Worm (Caenorhabditis elegans) whole organism, L1 larva: Measurements from ENCODE around the gene F11D11.12.

Source experiments
- alr-1 ChIP-seq: fragments of 200-800 bp; sonication (Bioruptor generic); optimal IDR thresholded peaks from 2 replicates; lab custom pipeline; 2018; ENCODE audit warnings: borderline replicate concordance, mild to moderate bottlenecking, missing genetic modification characterization, missing compliant biosample characterization
- blmp-1 ChIP-seq: fragments of 150-350 bp; optimal IDR thresholded peaks from 2 replicates; lab custom pipeline; 2014; ENCODE audit warnings: missing biosample characterization, missing genetic modification characterization
- ceh-63 ChIP-seq: fragments of 200-800 bp; sonication (Bioruptor generic); optimal IDR thresholded peaks from 2 replicates; lab custom pipeline; 2018; ENCODE audit warnings: mild to moderate bottlenecking, missing genetic modification characterization, missing compliant biosample characterization
- ceh-88 ChIP-seq: fragments of 200-800 bp; sonication (Bioruptor generic); IDR thresholded peaks from 2 replicates; pipeline ENCODE4 v1.3.6; 2022; ENCODE audit warnings: missing genetic modification characterization, missing compliant biosample characterization
- dsc-1 ChIP-seq: sonication (generic microtip); optimal IDR thresholded peaks from 2 replicates; lab custom pipeline; 2016; ENCODE audit warnings: mild to moderate bottlenecking, missing genetic modification characterization, missing compliant biosample characterization
- efl-1 ChIP-seq, 4 experiments: fragments of 150-350 bp; optimal IDR thresholded peaks in 3 of 4; peaks in 1 of 4; 1 replicate in 1 of 4; 2 replicates in 3 of 4; lab custom pipeline; 2014; ENCODE audit warnings: missing biosample characterization in 2 of 4, missing genetic modification characterization in 2 of 4, missing genetic modification reagents in 2 of 4
- egl-27 ChIP-seq, 2 experiments: fragments of 150-350 bp in 1 of 2; sonication (generic microtip); optimal IDR thresholded peaks; 3 replicates each; lab custom pipeline; 2017 to 2018; ENCODE audit warnings: missing biosample characterization in 2 of 2, missing genetic modification characterization in 2 of 2, missing genetic modification reagents in 2 of 2
- elt-2 ChIP-seq: sonication (generic microtip); optimal IDR thresholded peaks from 2 replicates; lab custom pipeline; 2016; ENCODE audit warnings: missing genetic modification characterization, mild to moderate bottlenecking, inconsistent platforms, missing compliant biosample characterization, missing genetic modification reagents
- elt-3 ChIP-seq, 6 experiments: fragments of 150-350 bp in 1 of 6; sonication (generic microtip); optimal IDR thresholded peaks; 2 replicates each; lab custom pipeline; 2017 to 2018; ENCODE audit warnings: missing biosample characterization in 6 of 6, missing genetic modification characterization in 6 of 6, inconsistent platforms in 1 of 6
- ets-5 ChIP-seq: fragments of 200-800 bp; sonication (Bioruptor generic); IDR thresholded peaks from 2 replicates; pipeline ENCODE4 v1.3.6; 2022; ENCODE audit warnings: missing genetic modification characterization, missing compliant biosample characterization
- fkh-10 ChIP-seq: sonication (generic microtip); optimal IDR thresholded peaks from 2 replicates; lab custom pipeline; 2017; ENCODE audit warnings: missing biosample characterization, missing genetic modification reagents, missing genetic modification characterization
- fos-1 ChIP-seq: fragments of 150-350 bp; optimal IDR thresholded peaks from 2 replicates; lab custom pipeline; 2014; ENCODE audit warnings: missing biosample characterization, missing genetic modification characterization
- grh-1 ChIP-seq: fragments of 200-800 bp; sonication (Bioruptor generic); IDR thresholded peaks from 2 replicates; pipeline ENCODE4 v1.3.6; 2022; ENCODE audit warnings: missing genetic modification reagents, missing genetic modification characterization, missing compliant biosample characterization
- hlh-17 ChIP-seq: fragments of 200-800 bp; sonication (Bioruptor generic); optimal IDR thresholded peaks from 2 replicates; lab custom pipeline; 2018; ENCODE audit warnings: missing genetic modification characterization, mild to moderate bottlenecking, missing compliant biosample characterization, moderate library complexity, borderline replicate concordance
- hlh-4 ChIP-seq: sonication (generic microtip); optimal IDR thresholded peaks from 2 replicates; lab custom pipeline; 2016; ENCODE audit warnings: mild to moderate bottlenecking, missing genetic modification characterization, missing compliant biosample characterization
- hpl-2 ChIP-seq: fragments of 150-350 bp; optimal IDR thresholded peaks from 2 replicates; lab custom pipeline; 2014; ENCODE audit warnings: missing biosample characterization, missing genetic modification reagents, missing genetic modification characterization
- irx-1 ChIP-seq: sonication (generic microtip); optimal IDR thresholded peaks from 2 replicates; lab custom pipeline; 2016; ENCODE audit warnings: missing genetic modification characterization, missing compliant biosample characterization
- lin-15B ChIP-seq: fragments of 150-350 bp; sonication (generic microtip); optimal IDR thresholded peaks from 3 replicates; lab custom pipeline; 2014; ENCODE audit warnings: missing biosample characterization, missing genetic modification characterization
- lir-3 ChIP-seq: sonication (generic microtip); optimal IDR thresholded peaks from 2 replicates; lab custom pipeline; 2016; ENCODE audit warnings: mild to moderate bottlenecking, missing genetic modification characterization, moderate library complexity, missing compliant biosample characterization; ENCODE audit not compliant: poor library complexity
- mdl-1 ChIP-seq, 2 experiments: fragments of 150-350 bp; optimal IDR thresholded peaks; 2 replicates each; lab custom pipeline; 2014 to 2017; ENCODE audit warnings: missing biosample characterization in 2 of 2, missing genetic modification characterization in 2 of 2, inconsistent platforms in 1 of 2
- nhr-11 ChIP-seq: fragments of 150-350 bp; optimal IDR thresholded peaks from 2 replicates; lab custom pipeline; 2014; ENCODE audit warnings: missing biosample characterization, missing genetic modification characterization
- nhr-19 ChIP-seq: fragments of 200-800 bp; sonication (Bioruptor generic); conservative IDR thresholded peaks from 2 replicates; pipeline ENCODE4 v1.3.6; 2022; ENCODE audit warnings: missing genetic modification characterization, missing compliant biosample characterization
- nhr-20 ChIP-seq: sonication (generic microtip); optimal IDR thresholded peaks from 2 replicates; lab custom pipeline; 2016; ENCODE audit warnings: mild to moderate bottlenecking, missing genetic modification characterization, missing compliant biosample characterization
- nhr-237 ChIP-seq: fragments of 150-350 bp; optimal IDR thresholded peaks from 2 replicates; lab custom pipeline; 2014; ENCODE audit warnings: missing biosample characterization, missing genetic modification characterization
- nhr-28 ChIP-seq: fragments of 150-350 bp; optimal IDR thresholded peaks from 2 replicates; lab custom pipeline; 2014; ENCODE audit warnings: missing biosample characterization, missing genetic modification characterization
- nhr-47 ChIP-seq: sonication (generic microtip); optimal IDR thresholded peaks from 2 replicates; lab custom pipeline; 2016; ENCODE audit warnings: mild to moderate bottlenecking, missing genetic modification characterization, moderate library complexity, missing compliant biosample characterization
- nhr-84 ChIP-seq: sonication (generic microtip); optimal IDR thresholded peaks from 2 replicates; lab custom pipeline; 2017; ENCODE audit warnings: missing biosample characterization, missing genetic modification characterization
- nhr-85 ChIP-seq: sonication (generic microtip); peaks from one replicate; lab custom pipeline; 2016; ENCODE audit warnings: missing genetic modification characterization, inconsistent platforms, missing compliant biosample characterization
- pax-3 ChIP-seq: fragments of 200-800 bp; sonication (Bioruptor generic); optimal IDR thresholded peaks from 2 replicates; lab custom pipeline; 2018; ENCODE audit warnings: mild to moderate bottlenecking, missing genetic modification characterization, moderate library complexity, missing compliant biosample characterization
- snpc-4 ChIP-seq: fragments of 150-350 bp; optimal IDR thresholded peaks from 2 replicates; lab custom pipeline; 2014; ENCODE audit warnings: missing biosample characterization, missing genetic modification characterization
- sptf-1 ChIP-seq: fragments of 150-350 bp; optimal IDR thresholded peaks from 2 replicates; lab custom pipeline; 2014; ENCODE audit warnings: missing biosample characterization, missing genetic modification characterization
- sup-37 ChIP-seq: fragments of 200-800 bp; sonication (Bioruptor generic); optimal IDR thresholded peaks from 2 replicates; lab custom pipeline; 2018; ENCODE audit warnings: mild to moderate bottlenecking, missing genetic modification characterization, missing compliant biosample characterization
- tbx-2 ChIP-seq: sonication (generic microtip); optimal IDR thresholded peaks from 2 replicates; lab custom pipeline; 2016; ENCODE audit warnings: missing genetic modification characterization, missing compliant biosample characterization
- tlp-1 ChIP-seq: fragments of 150-350 bp; optimal IDR thresholded peaks from 2 replicates; lab custom pipeline; 2014; ENCODE audit warnings: missing biosample characterization, missing genetic modification characterization
- unc-130 ChIP-seq: fragments of 150-350 bp; optimal IDR thresholded peaks from 2 replicates; lab custom pipeline; 2017; ENCODE audit warnings: missing biosample characterization, missing genetic modification characterization, inconsistent platforms
- xbp-1 ChIP-seq: sonication (generic microtip); optimal IDR thresholded peaks from 2 replicates; lab custom pipeline; 2016; ENCODE audit warnings: missing genetic modification characterization, missing compliant biosample characterization
- ztf-11 ChIP-seq, 2 experiments: sonication (generic microtip); optimal IDR thresholded peaks; 2 replicates each; lab custom pipeline; 2016 to 2017; ENCODE audit warnings: missing genetic modification characterization in 2 of 2, missing biosample characterization in 1 of 2, missing compliant biosample characterization in 1 of 2

The F11D11.12 gene

DNA sequence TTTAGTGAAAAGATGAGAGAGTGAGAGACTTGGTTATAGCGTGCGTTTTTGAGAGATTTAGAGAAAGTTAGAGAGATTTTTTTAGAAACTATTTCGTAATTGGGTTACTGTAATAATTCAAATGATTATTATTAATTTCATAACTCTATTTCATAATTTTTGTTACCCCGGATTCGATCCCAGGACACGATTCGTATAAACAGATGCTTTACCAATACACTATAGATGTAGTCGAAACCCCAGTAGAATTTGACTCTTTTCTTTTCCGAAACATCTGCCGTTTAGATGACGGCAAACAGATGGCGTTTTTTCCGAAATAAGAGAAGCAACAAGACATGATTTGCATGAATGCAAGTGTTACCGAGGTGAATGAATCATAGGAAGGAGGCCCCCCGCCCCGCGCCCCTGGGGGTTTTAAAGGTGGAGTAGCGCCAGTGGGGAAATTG, 40.4 kb downstream of the F11D11.12 start (continued):
- TF ChIP-seq nhr-20 (tag; lab: Kevin White, UChicago) (peak; percentile 9), hlh-17 (GFP tag; lab: Kevin White, UChicago) (no peak), tbx-2 (tag; lab: Kevin White, UChicago) (peak; percentile 56), elt-3 (tag; optimal IDR thresholded peaks at IDR 0.05; lab: Kevin White, UChicago) (peak in 1 of 6 experiments; percentile 1), nhr-19 (GFP tag; lab: Robert Waterston, UW) (peak; percentile 65), blmp-1 (tag; lab: Kevin White, UChicago) (no peak), fkh-10 (GFP tag; lab: Kevin White, UChicago) (no peak), dsc-1 (tag; lab: Kevin White, UChicago) (peak; percentile 74), nhr-85 (tag; lab: Kevin White, UChicago) (peak; percentile 70), xbp-1 (tag; lab: Kevin White, UChicago) (peak; percentile 37), lir-3 (tag; lab: Kevin White, UChicago) (peak; percentile 35), efl-1 (optimal IDR thresholded peaks at IDR 0.05; lab: Kevin White, UChicago) (no peak), efl-1 (GFP tag; optimal IDR thresholded peaks at IDR 0.05 in 1 of 2; lab: Kevin White, UChicago) (peak in 1 of 2 experiments; percentile 91), nhr-47 (tag; lab: Kevin White, UChicago) (peak; percentile 90)
- TF ChIP-seq, all 84 proteins: peak for 23

DNA sequence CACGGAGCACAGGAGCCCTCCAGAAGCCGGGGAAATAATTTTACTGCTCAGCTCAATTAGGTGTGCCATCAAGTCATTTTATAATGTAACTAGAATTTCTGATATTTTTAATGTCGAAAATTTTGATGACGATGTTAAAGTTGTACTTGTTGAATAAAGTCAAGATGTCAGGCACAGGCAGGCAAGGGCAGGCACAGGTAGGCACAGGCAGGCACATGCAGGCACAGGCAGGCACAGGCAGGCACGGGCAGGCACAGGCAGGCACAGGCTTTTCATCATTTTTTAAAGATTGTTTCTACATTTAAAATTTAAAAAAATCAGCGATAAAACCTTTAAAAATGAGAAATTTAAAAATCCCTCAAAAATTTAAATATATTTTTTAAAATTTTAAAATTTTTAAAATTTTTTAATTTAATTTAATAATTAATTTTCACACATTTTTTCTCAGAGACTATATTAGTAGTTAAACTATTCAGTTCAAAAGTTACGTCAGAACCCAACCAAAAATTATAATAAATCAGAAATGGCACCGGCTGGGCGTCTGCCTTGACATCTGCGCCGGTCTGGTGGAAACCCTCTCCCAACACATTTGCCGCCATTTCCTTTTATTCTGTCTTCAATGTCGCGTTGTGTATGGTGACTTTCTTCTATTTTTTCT, 41.1 kb downstream of the F11D11.12 start, which contains the start of gene Y17D7C.6:
TSS of gene Y17D7C.6 (plus strand) at position 608 of the 658 bp plus-strand sequence.
- TF ChIP-seq ceh-63 (GFP tag; lab: Kevin White, UChicago) (no peak), pax-3 (tag; lab: Kevin White, UChicago) (no peak), nhr-28 (tag; lab: Kevin White, UChicago) (no peak), irx-1 (no peak), sup-37 (no peak), unc-130 (tag; lab: Kevin White, UChicago) (no peak), hpl-2 (GFP tag; lab: Kevin White, UChicago) (no peak), fos-1 (tag; lab: Kevin White, UChicago) (no peak)

DNA sequence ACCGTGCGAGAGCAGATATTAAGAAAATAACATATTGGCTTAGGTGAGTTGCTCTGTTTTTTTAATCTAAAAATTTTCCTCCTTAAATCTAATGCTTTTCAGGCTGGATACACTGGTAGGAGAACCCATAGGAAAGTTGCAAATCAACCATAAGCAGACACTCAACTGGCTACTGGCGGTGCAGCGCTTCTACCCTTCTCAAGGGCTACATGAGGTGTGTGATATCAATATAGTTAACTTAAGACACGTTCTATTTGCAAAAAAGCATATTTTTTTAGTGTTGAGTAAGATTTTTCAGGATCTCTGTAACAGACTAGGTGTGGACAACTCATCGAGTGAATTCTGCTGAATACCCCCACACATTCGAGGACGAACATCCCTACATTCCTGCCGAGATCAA, 42.5 kb downstream of the F11D11.12 start:
- TF ChIP-seq ceh-88, result no peak
- TF ChIP-seq ets-5 (GFP tag; lab: Robert Waterston, UW), result 0 out of 2 replicates have a peak, but pooled peaks have one; percentile 78
- no peak for TF ChIP-seq snpc-4
- no peak for TF ChIP-seq sptf-1 (tag; lab: Kevin White, UChicago)
- TF ChIP-seq hlh-4 (tag; lab: Kevin White, UChicago), result no peak
- TF ChIP-seq nhr-11 (tag; lab: Kevin White, UChicago), result no peak
- TF ChIP-seq grh-1 (GFP tag; lab: Robert Waterston, UW), result peak; percentile 43; the same call in 1 of the 2 replicates

DNA sequence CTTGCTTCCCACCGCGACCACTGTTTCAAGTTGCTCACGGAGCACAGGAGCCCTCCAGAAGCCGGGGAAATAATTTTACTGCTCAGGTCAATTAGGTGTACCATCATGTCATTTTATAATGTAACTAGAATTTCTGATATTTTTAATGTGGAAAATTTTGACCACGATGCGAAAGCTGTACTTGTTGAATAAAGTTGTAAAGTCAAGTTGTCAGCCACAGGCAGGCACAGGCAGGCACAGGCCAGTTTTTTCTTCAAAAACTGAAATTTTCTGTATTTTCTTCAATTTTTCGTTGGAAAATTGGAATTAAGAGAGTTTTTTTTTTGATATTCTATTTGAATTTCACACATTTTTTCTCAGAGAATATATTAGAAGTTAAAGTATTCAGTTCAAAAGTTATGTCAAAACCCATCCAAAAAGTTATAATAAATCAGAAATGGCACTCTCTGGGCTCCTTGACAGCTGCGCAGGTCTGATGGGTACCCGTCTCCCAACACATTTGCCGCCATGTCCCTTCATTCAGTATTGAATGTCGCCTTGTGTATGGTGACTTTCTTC, 44.3 kb downstream of the F11D11.12 start, which contains the start of gene Y17D7C.1:
TSS of gene Y17D7C.1 (plus strand) at position 508 of the 558 bp plus-strand sequence.
- no peak for TF ChIP-seq egl-27 (tag; optimal IDR thresholded peaks at IDR 0.05; lab: Kevin White, UChicago)
- no peak for TF ChIP-seq efl-1 (optimal IDR thresholded peaks at IDR 0.05; lab: Kevin White, UChicago)
- TF ChIP-seq efl-1 (GFP tag; optimal IDR thresholded peaks at IDR 0.05 in 1 of 2; lab: Kevin White, UChicago), result peak in 1 of 2 experiments; percentile 86
- TF ChIP-seq ceh-63 (GFP tag; lab: Kevin White, UChicago), result no peak

DNA sequence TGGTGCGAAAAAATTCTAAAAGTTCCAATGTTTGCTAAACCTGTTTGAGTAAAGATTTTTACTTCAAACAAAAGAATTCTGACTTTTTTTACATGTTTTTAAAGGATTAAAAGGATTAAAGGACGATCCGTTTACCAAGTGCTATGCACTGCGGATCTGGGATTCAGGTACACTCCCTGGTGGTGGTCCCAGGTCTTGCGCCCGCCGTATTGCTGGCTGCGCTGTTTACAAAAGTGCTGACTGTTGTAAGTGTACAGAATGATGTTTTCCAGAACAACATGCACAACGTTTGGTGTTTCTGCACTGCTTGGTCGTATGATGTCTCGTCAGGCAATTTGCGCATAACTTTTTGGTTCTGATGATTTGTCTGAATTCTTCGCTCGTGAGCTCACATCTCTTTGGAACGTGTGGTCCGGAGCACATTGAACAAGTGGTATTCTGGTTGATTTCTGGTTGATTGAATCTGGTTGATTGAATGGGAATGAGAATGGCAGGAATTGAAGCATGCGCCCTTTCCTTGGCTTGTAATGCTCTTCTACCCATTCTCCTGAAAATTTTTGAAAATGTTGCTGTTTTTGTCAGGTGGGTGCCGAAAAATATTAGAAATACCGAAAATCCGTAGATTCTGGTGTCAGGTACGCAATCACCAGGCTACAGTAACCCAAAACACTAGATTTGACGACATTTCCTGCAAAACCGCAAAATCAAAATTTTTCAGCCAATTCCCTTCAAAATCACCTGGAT, 45.0 kb downstream of the F11D11.12 start:
- TF ChIP-seq elt-2, result no peak
- no peak for TF ChIP-seq ztf-11 (tag; optimal IDR thresholded peaks at IDR 0.05; lab: Kevin White, UChicago)
- TF ChIP-seq nhr-19 (GFP tag; lab: Robert Waterston, UW), result 0 out of 2 replicates have a peak, but pooled peaks have one; percentile 2
- TF ChIP-seq lin-15B (tag; lab: Kevin White, UChicago), result no peak
- no peak for TF ChIP-seq tlp-1
- TF ChIP-seq mdl-1 (tag; optimal IDR thresholded peaks at IDR 0.05; lab: Kevin White, UChicago), result no peak
- no peak for TF ChIP-seq alr-1 (tag; lab: Kevin White, UChicago)
- TF ChIP-seq nhr-237 (tag; lab: Kevin White, UChicago), result no peak
- TF ChIP-seq xbp-1 (tag; lab: Kevin White, UChicago), result no peak
- TF ChIP-seq ets-5 (GFP tag; lab: Robert Waterston, UW), result 0 out of 2 replicates have a peak, but pooled peaks have one; percentile 44
- TF ChIP-seq nhr-84 (tag; lab: Kevin White, UChicago), result no peak
- no peak for TF ChIP-seq snpc-4
- TF ChIP-seq ceh-88, result no peak
- TF ChIP-seq nhr-47 (tag; lab: Kevin White, UChicago), result no peak
